Fruit fly (Drosophila melanogaster) whole organism, embryonic: ENCODE measurements around the gene CG11426.

Source experiments
- CG2129 ChIP-seq: fragments of 200-800 bp; sonication (Bioruptor generic); IDR thresholded peaks from 2 replicates; pipeline ENCODE4 v1.3.6; 2022; ENCODE audit warnings: missing biosample characterization, missing genetic modification characterization; ENCODE audit not compliant: partially characterized antibody
- CG3838 ChIP-seq: fragments of 200-800 bp; sonication (Bioruptor generic); optimal IDR thresholded peaks from 3 replicates; lab custom pipeline; 2016; ENCODE audit warnings: missing biosample characterization, missing genetic modification characterization
- CG9609 ChIP-seq: fragments of 200-800 bp; sonication (Bioruptor generic); optimal IDR thresholded peaks from 3 replicates; lab custom pipeline; 2016; ENCODE audit warnings: missing biosample characterization, missing genetic modification characterization
- Xbp1 ChIP-seq: fragments of 200-800 bp; sonication (Bioruptor generic); optimal IDR thresholded peaks from 3 replicates; lab custom pipeline; 2016; ENCODE audit warnings: missing biosample characterization, mild to moderate bottlenecking, missing genetic modification characterization
- ato ChIP-seq: fragments of 200-800 bp; sonication (Bioruptor generic); IDR thresholded peaks from 2 replicates; pipeline ENCODE4 v1.3.6; 2022; ENCODE audit warnings: missing biosample characterization, missing genetic modification characterization; ENCODE audit not compliant: partially characterized antibody
- chn ChIP-seq: fragments of 200-800 bp; sonication (Bioruptor generic); optimal IDR thresholded peaks from 2 replicates; lab custom pipeline; 2016; ENCODE audit warnings: missing biosample characterization, missing genetic modification characterization
- hkb ChIP-seq, 2 experiments: fragments of 200-800 bp in 1 of 2; fragments of >200 bp in 1 of 2; sonication (Bioruptor generic) in 1 of 2; IDR thresholded peaks in 1 of 2; optimal IDR thresholded peaks in 1 of 2; 2 replicates each; pipeline versions ENCODE4 v1.3.6 to Lab custom; 2017 to 2022; ENCODE audit warnings: missing biosample characterization in 1 of 2, missing genetic modification characterization in 1 of 2
- nom ChIP-seq: fragments of 200-800 bp; sonication (Bioruptor generic); optimal IDR thresholded peaks from 2 replicates; lab custom pipeline; 2017; ENCODE audit warnings: missing biosample characterization, missing genetic modification characterization, mild to moderate bottlenecking, moderate library complexity, missing genetic modification reagents
- row ChIP-seq: fragments of 200-800 bp; sonication (Bioruptor generic); IDR thresholded peaks from 3 replicates; pipeline ENCODE4 v1.3.6; 2022; ENCODE audit warnings: missing biosample characterization, missing genetic modification characterization
- ttk ChIP-seq: fragments of 200-800 bp; sonication (Bioruptor generic); IDR thresholded peaks from 2 replicates; pipeline ENCODE4 v2.1.2; 2022; ENCODE audit warnings: missing biosample characterization, missing genetic modification characterization

- TF ChIP-seq CG3838 (GFP tag; lab: Kevin White, UChicago): no peak
- no peak for TF ChIP-seq chn (GFP tag; lab: Kevin White, UChicago)
- no peak for TF ChIP-seq nom
- TF ChIP-seq CG2129 (GFP tag; lab: Robert Waterston, UW): no peak
- no peak for TF ChIP-seq Xbp1 (GFP tag; lab: Kevin White, UChicago)
- TF ChIP-seq row (GFP tag; lab: Robert Waterston, UW): no peak
- TF ChIP-seq hkb (optimal IDR thresholded peaks at IDR 0.05; lab: Kevin White, UChicago): no peak
- TF ChIP-seq hkb (GFP tag; IDR thresholded peaks at IDR 0.05; lab: Robert Waterston, UW): no peak
- no peak for TF ChIP-seq ato
- no peak for TF ChIP-seq ttk (GFP tag; lab: Robert Waterston, UW)
- TF ChIP-seq CG9609 (GFP tag; lab: Kevin White, UChicago): no peak
Observed at dm6 chr3L:22503730-22504129, 33.4 kb downstream of the CG11426 start, which contains the start of gene CG43331.
